Worm (Caenorhabditis elegans) whole organism, L1 larva: Measurements from ENCODE around the gene pgl-3.
A peak's percentile ranks its signal among the peaks of the same experiment; 100 is the strongest.

Source experiments
- F16B12.6 ChIP-seq: fragments of 150-350 bp; optimal IDR thresholded peaks from 2 replicates; lab custom pipeline; 2014; ENCODE audit warnings: missing biosample characterization, missing genetic modification characterization
- Y116A8C.19 ChIP-seq: sonication (generic microtip); optimal IDR thresholded peaks from 2 replicates; lab custom pipeline; 2016; ENCODE audit warnings: missing compliant biosample characterization, missing genetic modification characterization, borderline replicate concordance
- ama-1 ChIP-seq: fragments of 150-350 bp; optimal IDR thresholded peaks from 2 replicates; lab custom pipeline; 2014
- blmp-1 ChIP-seq: fragments of 150-350 bp; optimal IDR thresholded peaks from 2 replicates; lab custom pipeline; 2014; ENCODE audit warnings: missing biosample characterization, missing genetic modification characterization
- ceh-63 ChIP-seq: fragments of 200-800 bp; sonication (Bioruptor generic); optimal IDR thresholded peaks from 2 replicates; lab custom pipeline; 2018; ENCODE audit warnings: mild to moderate bottlenecking, missing genetic modification characterization, missing compliant biosample characterization
- efl-1 ChIP-seq, 4 experiments: fragments of 150-350 bp; optimal IDR thresholded peaks in 3 of 4; peaks in 1 of 4; 1 replicate in 1 of 4; 2 replicates in 3 of 4; lab custom pipeline; 2014; ENCODE audit warnings: missing biosample characterization in 2 of 4, missing genetic modification characterization in 2 of 4, missing genetic modification reagents in 2 of 4
- egl-13 ChIP-seq: sonication (generic microtip); optimal IDR thresholded peaks from 2 replicates; lab custom pipeline; 2016; ENCODE audit warnings: missing genotype, missing genetic modification reagents, missing genetic modification characterization, missing compliant biosample characterization
- elt-2 ChIP-seq: sonication (generic microtip); optimal IDR thresholded peaks from 2 replicates; lab custom pipeline; 2016; ENCODE audit warnings: missing genetic modification characterization, mild to moderate bottlenecking, inconsistent platforms, missing compliant biosample characterization, missing genetic modification reagents
- elt-3 ChIP-seq, 6 experiments: fragments of 150-350 bp in 1 of 6; sonication (generic microtip); optimal IDR thresholded peaks; 2 replicates each; lab custom pipeline; 2017 to 2018; ENCODE audit warnings: missing biosample characterization in 6 of 6, missing genetic modification characterization in 6 of 6, inconsistent platforms in 1 of 6
- ets-5 ChIP-seq: fragments of 200-800 bp; sonication (Bioruptor generic); IDR thresholded peaks from 2 replicates; pipeline ENCODE4 v1.3.6; 2022; ENCODE audit warnings: missing genetic modification characterization, missing compliant biosample characterization
- fkh-8 ChIP-seq: sonication (generic microtip); optimal IDR thresholded peaks from 2 replicates; lab custom pipeline; 2016; ENCODE audit warnings: mild to moderate bottlenecking, missing genetic modification characterization, missing compliant biosample characterization
- fos-1 ChIP-seq: fragments of 150-350 bp; optimal IDR thresholded peaks from 2 replicates; lab custom pipeline; 2014; ENCODE audit warnings: missing biosample characterization, missing genetic modification characterization
- hlh-17 ChIP-seq: fragments of 200-800 bp; sonication (Bioruptor generic); optimal IDR thresholded peaks from 2 replicates; lab custom pipeline; 2018; ENCODE audit warnings: missing genetic modification characterization, mild to moderate bottlenecking, missing compliant biosample characterization, moderate library complexity, borderline replicate concordance
- hpl-2 ChIP-seq: fragments of 150-350 bp; optimal IDR thresholded peaks from 2 replicates; lab custom pipeline; 2014; ENCODE audit warnings: missing biosample characterization, missing genetic modification reagents, missing genetic modification characterization
- irx-1 ChIP-seq: sonication (generic microtip); optimal IDR thresholded peaks from 2 replicates; lab custom pipeline; 2016; ENCODE audit warnings: missing genetic modification characterization, missing compliant biosample characterization
- jun-1 ChIP-seq: fragments of 150-350 bp; optimal IDR thresholded peaks from 2 replicates; lab custom pipeline; 2014; ENCODE audit warnings: missing biosample characterization, missing genetic modification reagents, missing genetic modification characterization
- lin-14 ChIP-seq: fragments of 200-800 bp; sonication (Bioruptor generic); optimal IDR thresholded peaks from 2 replicates; lab custom pipeline; 2018; ENCODE audit warnings: mild to moderate bottlenecking, missing genetic modification characterization, moderate library complexity, missing compliant biosample characterization
- lin-35 ChIP-seq, 2 experiments: fragments of 150-350 bp; optimal IDR thresholded peaks; 2 replicates each; lab custom pipeline; 2014; ENCODE audit warnings: missing biosample characterization in 2 of 2, missing genetic modification characterization in 2 of 2, missing genetic modification reagents in 2 of 2
- lin-39 ChIP-seq: fragments of 150-350 bp; optimal IDR thresholded peaks from 2 replicates; lab custom pipeline; 2014; ENCODE audit warnings: missing biosample characterization, missing genetic modification reagents, missing genetic modification characterization
- lir-3 ChIP-seq: sonication (generic microtip); optimal IDR thresholded peaks from 2 replicates; lab custom pipeline; 2016; ENCODE audit warnings: mild to moderate bottlenecking, missing genetic modification characterization, moderate library complexity, missing compliant biosample characterization; ENCODE audit not compliant: poor library complexity
- lsy-2 ChIP-seq, 2 experiments: fragments of 150-350 bp; optimal IDR thresholded peaks; 2 replicates each; lab custom pipeline; 2014; ENCODE audit warnings: missing biosample characterization in 2 of 2, missing genetic modification characterization in 2 of 2
- mab-9 ChIP-seq: fragments of 200-800 bp; sonication (Bioruptor generic); IDR thresholded peaks from 2 replicates; pipeline ENCODE4 v1.3.6; 2022; ENCODE audit warnings: missing genetic modification reagents, missing genetic modification characterization, missing compliant biosample characterization
- mef-2 ChIP-seq: fragments of 150-350 bp; optimal IDR thresholded peaks from 2 replicates; lab custom pipeline; 2014; ENCODE audit warnings: missing biosample characterization, missing genetic modification characterization
- nhr-11 ChIP-seq: fragments of 150-350 bp; optimal IDR thresholded peaks from 2 replicates; lab custom pipeline; 2014; ENCODE audit warnings: missing biosample characterization, missing genetic modification characterization
- nhr-20 ChIP-seq: sonication (generic microtip); optimal IDR thresholded peaks from 2 replicates; lab custom pipeline; 2016; ENCODE audit warnings: mild to moderate bottlenecking, missing genetic modification characterization, missing compliant biosample characterization
- nhr-237 ChIP-seq: fragments of 150-350 bp; optimal IDR thresholded peaks from 2 replicates; lab custom pipeline; 2014; ENCODE audit warnings: missing biosample characterization, missing genetic modification characterization
- nhr-71 ChIP-seq: sonication (generic microtip); optimal IDR thresholded peaks from 2 replicates; lab custom pipeline; 2016; ENCODE audit warnings: mild to moderate bottlenecking, missing genetic modification characterization, moderate library complexity, missing compliant biosample characterization
- nhr-77 ChIP-seq: fragments of 150-350 bp; optimal IDR thresholded peaks from 2 replicates; lab custom pipeline; 2014; ENCODE audit warnings: missing biosample characterization, missing genetic modification characterization
- nhr-85 ChIP-seq: sonication (generic microtip); peaks from one replicate; lab custom pipeline; 2016; ENCODE audit warnings: missing genetic modification characterization, inconsistent platforms, missing compliant biosample characterization
- nhr-90 ChIP-seq: sonication (generic microtip); optimal IDR thresholded peaks from 2 replicates; lab custom pipeline; 2016; ENCODE audit warnings: mild to moderate bottlenecking, missing genetic modification characterization, missing compliant biosample characterization; ENCODE audit not compliant: poor library complexity
- pag-3 ChIP-seq: sonication (generic microtip); optimal IDR thresholded peaks from 2 replicates; lab custom pipeline; 2017; ENCODE audit warnings: missing genetic modification characterization, mild to moderate bottlenecking, missing compliant biosample characterization, antibody characterized with exemption, borderline replicate concordance; ENCODE audit not compliant: insufficient read depth
- snu-23 ChIP-seq: sonication (generic microtip); optimal IDR thresholded peaks from 2 replicates; lab custom pipeline; 2016; ENCODE audit warnings: missing genetic modification characterization, missing compliant biosample characterization
- sox-4 ChIP-seq: sonication (generic microtip); optimal IDR thresholded peaks from 2 replicates; lab custom pipeline; 2016; ENCODE audit warnings: missing genetic modification characterization, missing compliant biosample characterization
- sptf-1 ChIP-seq: fragments of 150-350 bp; optimal IDR thresholded peaks from 2 replicates; lab custom pipeline; 2014; ENCODE audit warnings: missing biosample characterization, missing genetic modification characterization
- sup-37 ChIP-seq: fragments of 200-800 bp; sonication (Bioruptor generic); optimal IDR thresholded peaks from 2 replicates; lab custom pipeline; 2018; ENCODE audit warnings: mild to moderate bottlenecking, missing genetic modification characterization, missing compliant biosample characterization
- tbx-2 ChIP-seq: sonication (generic microtip); optimal IDR thresholded peaks from 2 replicates; lab custom pipeline; 2016; ENCODE audit warnings: missing genetic modification characterization, missing compliant biosample characterization
- unc-30 ChIP-seq: sonication (generic microtip); optimal IDR thresholded peaks from 2 replicates; lab custom pipeline; 2017; ENCODE audit warnings: missing biosample characterization, missing genetic modification characterization
- unc-86 ChIP-seq: sonication (generic microtip); optimal IDR thresholded peaks from 2 replicates; lab custom pipeline; 2016; ENCODE audit warnings: missing genetic modification characterization, missing compliant biosample characterization
- unc-98 ChIP-seq: fragments of 200-800 bp; sonication (Bioruptor generic); IDR thresholded peaks from 2 replicates; pipeline ENCODE4 v1.3.6; 2022; ENCODE audit warnings: missing genetic modification characterization, missing compliant biosample characterization
- vab-15 ChIP-seq: sonication (generic microtip); optimal IDR thresholded peaks from 2 replicates; lab custom pipeline; 2017; ENCODE audit warnings: missing genotype, mild to moderate bottlenecking, missing genetic modification characterization, missing compliant biosample characterization
- zag-1 ChIP-seq: fragments of 150-350 bp; optimal IDR thresholded peaks from 2 replicates; lab custom pipeline; 2014; ENCODE audit warnings: missing biosample characterization, missing genetic modification characterization
- zip-4 ChIP-seq: fragments of 200-800 bp; sonication (Bioruptor generic); optimal IDR thresholded peaks from 2 replicates; lab custom pipeline; 2018; ENCODE audit warnings: mild to moderate bottlenecking, missing genetic modification characterization, moderate library complexity, missing compliant biosample characterization
- ztf-4 ChIP-seq: fragments of 150-350 bp; optimal IDR thresholded peaks from 2 replicates; lab custom pipeline; 2014; ENCODE audit warnings: missing biosample characterization, missing genetic modification characterization

Gene pgl-3

DNA sequence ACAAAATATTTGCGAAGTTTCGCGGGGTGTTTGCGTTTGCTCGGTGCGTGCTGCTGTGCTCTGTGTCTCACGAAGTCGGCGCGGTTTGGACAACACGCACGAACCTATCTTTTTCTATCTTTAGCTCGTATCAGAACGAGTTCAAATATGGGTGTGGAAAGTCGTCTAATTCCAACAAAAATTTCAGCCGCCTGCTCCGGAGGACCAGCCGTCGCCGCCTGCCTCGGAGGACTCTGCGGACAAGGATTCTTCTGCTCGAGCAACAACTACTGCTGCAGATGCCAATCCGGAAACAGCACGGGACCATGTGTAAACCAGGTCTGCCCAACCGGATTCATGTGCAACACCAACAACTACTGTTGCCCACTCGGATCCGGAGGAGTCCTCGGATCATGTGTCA is 46.2 kb downstream of the pgl-3 start:
- TF ChIP-seq unc-98 (GFP tag; lab: Robert Waterston, UW) (no peak), ztf-4 (no peak), pag-3 (tag; lab: Kevin White, UChicago) (no peak), efl-1 (optimal IDR thresholded peaks at IDR 0.05; lab: Kevin White, UChicago) (no peak), efl-1 (GFP tag; optimal IDR thresholded peaks at IDR 0.05 in 1 of 2; lab: Kevin White, UChicago) (peak in 1 of 2 experiments; percentile 87)

DNA sequence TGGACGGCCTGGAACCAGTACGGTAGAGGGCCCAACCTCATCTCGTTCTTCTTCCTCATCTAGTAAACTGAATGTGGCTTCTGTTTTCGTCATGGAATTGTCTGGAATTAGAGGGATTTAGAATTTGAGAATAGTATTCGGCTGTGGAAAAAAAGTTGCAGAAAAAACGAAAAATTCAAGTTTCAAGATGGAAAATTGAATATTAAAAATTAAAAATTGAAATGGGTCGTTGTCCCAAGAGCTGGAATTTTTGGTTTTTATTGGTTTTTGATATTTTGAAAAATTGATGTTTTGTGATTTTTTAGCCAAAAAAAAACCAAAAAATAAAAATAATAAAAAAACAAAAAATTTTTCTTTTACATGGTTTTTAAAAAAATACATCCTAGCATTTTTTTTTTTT is 50.1 kb downstream of the pgl-3 start, which contains the start of gene R02F11.3:
R02F11.3 (minus strand) TSS at position 101 of the 400 bp plus-strand sequence.
- no peak for TF ChIP-seq efl-1 (optimal IDR thresholded peaks at IDR 0.05; lab: Kevin White, UChicago)
- peak in 1 of 2 experiments; percentile 23 for TF ChIP-seq efl-1 (GFP tag; optimal IDR thresholded peaks at IDR 0.05 in 1 of 2; lab: Kevin White, UChicago)
- no peak for TF ChIP-seq ets-5 (GFP tag; lab: Robert Waterston, UW)

DNA sequence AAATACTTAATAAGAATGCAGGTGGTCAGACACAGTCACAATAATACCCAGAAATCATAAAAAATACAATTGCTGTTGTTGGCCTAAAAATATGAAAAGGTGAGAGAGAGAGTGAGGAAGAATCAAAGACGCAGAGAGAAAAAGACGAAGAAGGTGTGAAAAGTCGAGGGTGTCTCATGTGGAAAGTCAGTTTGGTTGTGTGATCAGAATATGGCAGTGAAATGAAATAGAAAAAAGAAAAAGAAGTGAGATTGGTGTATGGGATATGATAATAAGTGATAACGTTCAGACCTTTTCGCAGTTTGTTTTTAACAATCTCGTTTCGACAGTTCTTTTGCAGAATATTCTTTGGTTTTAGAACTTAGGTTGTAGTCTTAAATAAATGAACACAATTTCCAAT is 51.1 kb downstream of the pgl-3 start:
- TF ChIP-seq nhr-20 (peak; percentile 23), unc-30 (tag; lab: Kevin White, UChicago) (no peak), F16B12.6 (tag; lab: Kevin White, UChicago) (no peak), fos-1 (tag; lab: Kevin White, UChicago) (no peak), elt-2 (tag; lab: Kevin White, UChicago) (no peak), efl-1 (optimal IDR thresholded peaks at IDR 0.05; lab: Kevin White, UChicago) (no peak), efl-1 (GFP tag; optimal IDR thresholded peaks at IDR 0.05 in 1 of 2; lab: Kevin White, UChicago) (peak in 1 of 2 experiments; percentile 73), nhr-11 (tag; lab: Kevin White, UChicago) (no peak), unc-86 (tag; lab: Kevin White, UChicago) (no peak), lin-35 (GFP tag; optimal IDR thresholded peaks at IDR 0.05; lab: Kevin White, UChicago) (peak in 1 of 2 experiments; percentile 6), hlh-17 (GFP tag; lab: Kevin White, UChicago) (no peak), egl-13 (tag; lab: Kevin White, UChicago) (no peak), mab-9 (GFP tag; lab: Robert Waterston, UW) (no peak), lir-3 (tag; lab: Kevin White, UChicago) (no peak), pag-3 (tag; lab: Kevin White, UChicago) (no peak), blmp-1 (tag; lab: Kevin White, UChicago) (peak; percentile 71), sup-37 (no peak), lin-14 (GFP tag; lab: Kevin White, UChicago) (peak; percentile 46), nhr-90 (tag; lab: Kevin White, UChicago) (no peak), ceh-63 (GFP tag; lab: Kevin White, UChicago) (no peak), elt-3 (tag; optimal IDR thresholded peaks at IDR 0.05; lab: Kevin White, UChicago) (peak in 1 of 6 experiments; percentile 30), lin-39 (tag; lab: Kevin White, UChicago) (no peak), jun-1 (tag; lab: Kevin White, UChicago) (no peak), zag-1 (tag; lab: Kevin White, UChicago) (no peak), snu-23 (GFP tag; lab: Kevin White, UChicago) (peak; percentile 42), nhr-71 (tag; lab: Kevin White, UChicago) (peak; percentile 41), tbx-2 (no peak), nhr-85 (tag; lab: Kevin White, UChicago) (peak; percentile 77), zip-4 (GFP tag; lab: Kevin White, UChicago) (no peak), sox-4 (tag; lab: Kevin White, UChicago) (no peak), fkh-8 (tag; lab: Kevin White, UChicago) (peak; percentile 29), hpl-2 (GFP tag; lab: Kevin White, UChicago) (no peak), Y116A8C.19 (tag; lab: Kevin White, UChicago) (no peak), vab-15 (tag; lab: Kevin White, UChicago) (no peak), nhr-77 (no peak), nhr-237 (tag; lab: Kevin White, UChicago) (no peak), unc-98 (GFP tag; lab: Robert Waterston, UW) (no peak), irx-1 (no peak), ets-5 (GFP tag; lab: Robert Waterston, UW) (no peak), sptf-1 (tag; lab: Kevin White, UChicago) (no peak), ama-1 (lab: Kevin White, UChicago) (no peak), mef-2 (no peak), lsy-2 (tag; optimal IDR thresholded peaks at IDR 0.05; lab: Kevin White, UChicago) (no peak)
- TF ChIP-seq, all 84 proteins: peak for 10
